Worm (Caenorhabditis elegans) whole organism, L1 larva: Measurements from ENCODE around the gene ZK470.14.

Experiments
- C34B4.2 ChIP-seq: sonication (generic microtip); optimal IDR thresholded peaks from 2 replicates; lab custom pipeline; 2017; ENCODE audit warnings: mild to moderate bottlenecking, missing genetic modification characterization, missing compliant biosample characterization
- F16B12.6 ChIP-seq: fragments of 150-350 bp; optimal IDR thresholded peaks from 2 replicates; lab custom pipeline; 2014; ENCODE audit warnings: missing biosample characterization, missing genetic modification characterization
- aly-2 ChIP-seq: fragments of 150-350 bp; optimal IDR thresholded peaks from 2 replicates; lab custom pipeline; 2014; ENCODE audit warnings: missing biosample characterization, missing genetic modification characterization
- ama-1 ChIP-seq: fragments of 150-350 bp; optimal IDR thresholded peaks from 2 replicates; lab custom pipeline; 2014
- ceh-63 ChIP-seq: fragments of 200-800 bp; sonication (Bioruptor generic); optimal IDR thresholded peaks from 2 replicates; lab custom pipeline; 2018; ENCODE audit warnings: mild to moderate bottlenecking, missing genetic modification characterization, missing compliant biosample characterization
- ceh-8 ChIP-seq: fragments of 200-800 bp; sonication (Bioruptor generic); optimal IDR thresholded peaks from 2 replicates; lab custom pipeline; 2018; ENCODE audit warnings: mild to moderate bottlenecking, missing genetic modification characterization, moderate library complexity, missing compliant biosample characterization
- ceh-82 ChIP-seq, 3 experiments: fragments of 150-350 bp in 1 of 3; sonication (generic microtip) in 2 of 3; optimal IDR thresholded peaks; 2 replicates each; lab custom pipeline; 2014 to 2017; ENCODE audit warnings: missing biosample characterization in 3 of 3, missing genetic modification characterization in 3 of 3
- ceh-88 ChIP-seq: fragments of 200-800 bp; sonication (Bioruptor generic); IDR thresholded peaks from 2 replicates; pipeline ENCODE4 v1.3.6; 2022; ENCODE audit warnings: missing genetic modification characterization, missing compliant biosample characterization
- egl-27 ChIP-seq, 2 experiments: fragments of 150-350 bp in 1 of 2; sonication (generic microtip); optimal IDR thresholded peaks; 3 replicates each; lab custom pipeline; 2017 to 2018; ENCODE audit warnings: missing biosample characterization in 2 of 2, missing genetic modification characterization in 2 of 2, missing genetic modification reagents in 2 of 2
- fkh-8 ChIP-seq: sonication (generic microtip); optimal IDR thresholded peaks from 2 replicates; lab custom pipeline; 2016; ENCODE audit warnings: mild to moderate bottlenecking, missing genetic modification characterization, missing compliant biosample characterization
- isw-1 ChIP-seq: fragments of 200-800 bp; sonication (Bioruptor generic); IDR thresholded peaks from 2 replicates; pipeline ENCODE4 v1.3.6; 2022; ENCODE audit warnings: missing genetic modification characterization, missing compliant biosample characterization
- lin-14 ChIP-seq: fragments of 200-800 bp; sonication (Bioruptor generic); optimal IDR thresholded peaks from 2 replicates; lab custom pipeline; 2018; ENCODE audit warnings: mild to moderate bottlenecking, missing genetic modification characterization, moderate library complexity, missing compliant biosample characterization
- nhr-19 ChIP-seq: fragments of 200-800 bp; sonication (Bioruptor generic); conservative IDR thresholded peaks from 2 replicates; pipeline ENCODE4 v1.3.6; 2022; ENCODE audit warnings: missing genetic modification characterization, missing compliant biosample characterization
- nhr-20 ChIP-seq: sonication (generic microtip); optimal IDR thresholded peaks from 2 replicates; lab custom pipeline; 2016; ENCODE audit warnings: mild to moderate bottlenecking, missing genetic modification characterization, missing compliant biosample characterization
- nhr-90 ChIP-seq: sonication (generic microtip); optimal IDR thresholded peaks from 2 replicates; lab custom pipeline; 2016; ENCODE audit warnings: mild to moderate bottlenecking, missing genetic modification characterization, missing compliant biosample characterization; ENCODE audit not compliant: poor library complexity
- zag-1 ChIP-seq: fragments of 150-350 bp; optimal IDR thresholded peaks from 2 replicates; lab custom pipeline; 2014; ENCODE audit warnings: missing biosample characterization, missing genetic modification characterization

Gene ZK470.14

DNA sequence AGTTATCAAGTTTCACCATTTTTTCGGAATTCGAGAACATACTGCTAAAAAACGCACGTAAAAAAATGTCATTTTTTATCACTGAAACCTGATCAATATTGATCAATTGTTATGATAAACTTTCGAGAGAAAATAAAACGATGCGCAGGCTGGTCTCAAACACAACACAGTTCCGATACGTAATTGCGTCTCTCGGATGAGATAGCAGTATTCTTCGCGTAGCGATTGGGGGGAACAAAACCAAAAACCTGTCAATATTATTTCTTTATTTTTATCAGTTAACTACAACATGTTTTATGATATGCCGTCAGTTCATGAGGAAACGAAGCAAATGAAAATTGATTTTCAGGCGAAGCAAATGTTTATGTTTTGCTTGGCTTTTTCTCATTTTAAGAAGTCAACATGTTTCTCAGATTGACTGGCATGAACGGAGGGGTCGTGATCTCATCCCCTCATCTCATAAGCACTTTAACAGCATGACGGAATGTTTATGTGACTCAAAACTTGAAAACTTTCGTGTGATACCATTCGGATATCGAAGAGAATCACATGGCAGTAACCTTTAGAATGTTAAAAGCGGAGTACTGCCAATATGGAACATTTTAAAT, 48.4 kb downstream of the ZK470.14 start (continued):
- TF ChIP-seq nhr-90 (tag; lab: Kevin White, UChicago): peak; percentile 32
- no peak for TF ChIP-seq aly-2 (tag; lab: Kevin White, UChicago)

DNA sequence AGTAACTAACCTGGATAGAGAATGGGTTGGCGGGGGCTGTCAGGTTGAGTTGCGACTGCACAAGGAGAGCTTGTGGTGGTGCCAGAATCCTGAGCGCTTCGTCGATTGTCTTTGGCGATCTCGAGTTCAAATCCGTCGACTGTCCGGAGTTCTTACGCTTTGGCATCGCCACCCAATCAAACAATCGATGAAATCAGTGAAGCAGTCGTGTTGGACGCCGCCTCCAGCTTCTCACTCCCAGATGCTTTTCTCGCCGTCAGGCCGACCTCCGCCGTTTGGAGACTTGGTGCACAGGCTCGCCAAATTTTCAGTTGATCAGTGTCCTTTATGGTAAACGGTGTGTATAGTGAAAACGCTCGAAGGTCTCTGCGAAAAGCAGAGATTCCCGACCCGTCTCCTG, 49.6 kb downstream of the ZK470.14 start, which contains the start of the genes F20B6.10 and hpk-1:
Gene F20B6.10 (minus strand): TSS at position 303 of the 400 bp plus-strand sequence.
Gene hpk-1 (minus strand): TSS at position 397 of the 400 bp plus-strand sequence.
- no peak for TF ChIP-seq C34B4.2 (tag; lab: Kevin White, UChicago)
- no peak for TF ChIP-seq ceh-88 (GFP tag; lab: Robert Waterston, UW)
- TF ChIP-seq nhr-19 (GFP tag; lab: Robert Waterston, UW): no peak
- no peak for TF ChIP-seq ceh-8 (GFP tag; lab: Kevin White, UChicago)
- TF ChIP-seq zag-1 (tag; lab: Kevin White, UChicago): no peak
- TF ChIP-seq ama-1 (lab: Kevin White, UChicago): no peak
- no peak for TF ChIP-seq isw-1
- TF ChIP-seq F16B12.6 (tag; lab: Kevin White, UChicago): no peak
- TF ChIP-seq ceh-63 (GFP tag; lab: Kevin White, UChicago): no peak
- no peak for TF ChIP-seq nhr-20 (tag; lab: Kevin White, UChicago)
- TF ChIP-seq, all 84 proteins: peak for 0

DNA sequence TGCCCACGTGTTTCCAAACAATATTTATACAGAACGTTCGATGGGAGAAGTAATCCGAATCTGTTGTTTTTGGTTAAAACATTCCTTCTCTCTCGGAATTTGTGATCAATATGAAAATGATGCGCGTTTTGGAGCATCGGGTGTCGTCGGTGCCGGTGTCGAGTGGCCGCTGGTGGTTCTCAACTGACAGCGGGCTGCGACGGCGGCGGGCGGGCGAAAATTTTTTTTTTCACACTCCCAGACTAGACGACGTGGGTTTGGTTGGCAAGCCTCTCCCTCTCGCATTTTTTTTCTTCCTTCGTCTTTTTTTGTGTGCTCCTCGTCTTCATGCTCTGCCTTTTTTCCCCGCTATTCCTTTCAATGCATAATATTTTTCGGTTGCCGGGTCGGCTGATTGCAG, 50.9 kb downstream of the ZK470.14 start, which contains the start of gene W01H2.2:
Gene W01H2.2 (minus strand): TSS at position 285 of the 400 bp plus-strand sequence.
- TF ChIP-seq egl-27 (tag; optimal IDR thresholded peaks at IDR 0.05; lab: Kevin White, UChicago) (no peak), ceh-82 (tag; optimal IDR thresholded peaks at IDR 0.05; lab: Kevin White, UChicago) (peak in 1 of 3 experiments; percentile 26), fkh-8 (peak; percentile 22), lin-14 (GFP tag; lab: Kevin White, UChicago) (peak; percentile 48), nhr-20 (tag; lab: Kevin White, UChicago) (no peak)
